Fruit fly (Drosophila melanogaster): Measurements from ENCODE around the gene Jwa.
A peak's percentile ranks its signal among the peaks of the same experiment; 100 is the strongest.

Jwa gene

dm6 chr2L:18695404-18695804, 10.1 kb downstream of the Jwa start, which contains the start of the genes CG10383 and CG10338 (continued):
- peak; percentile 78 for TF ChIP-seq dati (GFP tag; IDR thresholded peaks at IDR 0.05)
- peak; percentile 53 for TF ChIP-seq MTF-1 (GFP tag; optimal IDR thresholded peaks at IDR 0.05; ENCODE audit: borderline replicate concordance)
- peak; percentile 82 for TF ChIP-seq CG1792 (GFP tag; optimal IDR thresholded peaks at IDR 0.05)
- no peak for TF ChIP-seq Opbp (GFP tag; IDR thresholded peaks at IDR 0.05; ENCODE audit: partially characterized antibody)
- peak; percentile 31 for TF ChIP-seq CG7928 (GFP tag; optimal IDR thresholded peaks at IDR 0.05)
- peak; percentile 68 for TF ChIP-seq Oaz (GFP tag; IDR thresholded peaks at IDR 0.05)
- peak in 1 of 2 experiments; percentile 63 for TF ChIP-seq Eip74EF (GFP tag; optimal IDR thresholded peaks at IDR 0.05)
- TF ChIP-seq CG11456 (GFP tag; IDR thresholded peaks at IDR 0.05): peak; percentile 93
- TF ChIP-seq unpg (GFP tag; optimal IDR thresholded peaks at IDR 0.05): peak; percentile 85
- TF ChIP-seq BtbVII (GFP tag; optimal IDR thresholded peaks at IDR 0.05): peak; percentile 65
- peak; percentile 72 for TF ChIP-seq ATbp (GFP tag; optimal IDR thresholded peaks at IDR 0.05)
- TF ChIP-seq NFAT (GFP tag; IDR thresholded peaks at IDR 0.05): peak; percentile 91
- TF ChIP-seq CG42726 (GFP tag; IDR thresholded peaks at IDR 0.05; ENCODE audit: partially characterized antibody): peak; percentile 38; the same call in 1 of the 2 replicates
- peak; percentile 72 for TF ChIP-seq CG34376 (GFP tag; optimal IDR thresholded peaks at IDR 0.05)
- peak; percentile 62 for TF ChIP-seq NC2α (GFP tag; optimal IDR thresholded peaks at IDR 0.05)
- peak; percentile 79 for TF ChIP-seq oc (tag; optimal IDR thresholded peaks at IDR 0.05)
- peak; percentile 93 for TF ChIP-seq CG9797 (GFP tag; optimal IDR thresholded peaks at IDR 0.05)
- peak; percentile 65 for TF ChIP-seq Ravus (GFP tag; IDR thresholded peaks at IDR 0.05)
- TF ChIP-seq CG6813 (GFP tag; optimal IDR thresholded peaks at IDR 0.05): peak; percentile 64
- 0 out of 2 replicates have a peak, but pooled peaks have one; percentile 33 for TF ChIP-seq Lim3 (GFP tag; IDR thresholded peaks at IDR 0.05)
- peak; percentile 62 for TF ChIP-seq psq (GFP tag; optimal IDR thresholded peaks at IDR 0.05)
- TF ChIP-seq chn (GFP tag; optimal IDR thresholded peaks at IDR 0.05): peak; percentile 96
- TF ChIP-seq cg (GFP tag; optimal IDR thresholded peaks at IDR 0.05): no peak
- no peak for TF ChIP-seq sima (GFP tag; optimal IDR thresholded peaks at IDR 0.05)
- TF ChIP-seq CG17802 (tag; optimal IDR thresholded peaks at IDR 0.05): peak; percentile 26
- peak; percentile 86 for TF ChIP-seq B-H1 (GFP tag; IDR thresholded peaks at IDR 0.05)
- TF ChIP-seq zfh1 (GFP tag; IDR thresholded peaks at IDR 0.05): peak; percentile 93
- TF ChIP-seq CG14441 (GFP tag; IDR thresholded peaks at IDR 0.05): peak; percentile 95
- TF ChIP-seq CG2116 (GFP tag; optimal IDR thresholded peaks at IDR 0.05): peak; percentile 73
- TF ChIP-seq CG1529 (GFP tag; optimal IDR thresholded peaks at IDR 0.05): peak; percentile 28
- peak; percentile 80; the same call in 2 of the 3 replicates for TF ChIP-seq CG2199 (GFP tag; IDR thresholded peaks at IDR 0.05)
- TF ChIP-seq CG10274 (GFP tag; optimal IDR thresholded peaks at IDR 0.05): no peak
- TF ChIP-seq odd (GFP tag; optimal IDR thresholded peaks at IDR 0.05): peak; percentile 59
- peak; percentile 27 for TF ChIP-seq CG6765 (GFP tag; optimal IDR thresholded peaks at IDR 0.05)
- peak; percentile 70 for TF ChIP-seq CG18619 (GFP tag; optimal IDR thresholded peaks at IDR 0.05)
- peak; percentile 8 for TF ChIP-seq CTCF (GFP tag; optimal IDR thresholded peaks at IDR 0.05)
- peak; percentile 80 for TF ChIP-seq vfl (GFP tag; optimal IDR thresholded peaks at IDR 0.05)
- TF ChIP-seq dan (GFP tag; IDR thresholded peaks at IDR 0.05): no peak
- TF ChIP-seq dmrt11E (tag; optimal IDR thresholded peaks at IDR 0.05): peak; percentile 57
- TF ChIP-seq Awh (GFP tag; IDR thresholded peaks at IDR 0.05): peak; percentile 91
- peak; percentile 74 for TF ChIP-seq tio (GFP tag; optimal IDR thresholded peaks at IDR 0.05)
- peak; percentile 58 for TF ChIP-seq Asciz (GFP tag; optimal IDR thresholded peaks at IDR 0.05)
- peak; percentile 88 for TF ChIP-seq Ets97D (GFP tag; optimal IDR thresholded peaks at IDR 0.05)
- TF ChIP-seq CG7556 (GFP tag; optimal IDR thresholded peaks at IDR 0.05): peak; percentile 69
- peak; percentile 90 for TF ChIP-seq sob (GFP tag; IDR thresholded peaks at IDR 0.05)
- peak; percentile 52 for TF ChIP-seq CG2202 (tag; optimal IDR thresholded peaks at IDR 0.05)
- TF ChIP-seq lola (GFP tag; optimal IDR thresholded peaks at IDR 0.05): peak in 1 of 3 experiments; percentile 60
- TF ChIP-seq Scr (GFP tag; IDR thresholded peaks at IDR 0.05; ENCODE audit: partially characterized antibody): peak; percentile 23; the same call in 1 of the 2 replicates
- TF ChIP-seq MESR4 (GFP tag; optimal IDR thresholded peaks at IDR 0.05): peak; percentile 55
- TF ChIP-seq CG8765 (GFP tag; IDR thresholded peaks at IDR 0.05): peak; percentile 54; the same call in 1 of the 2 replicates

Measured in whole organism, embryonic.